Worm (Caenorhabditis elegans): ENCODE data around the gene F59G1.8.

DNA sequence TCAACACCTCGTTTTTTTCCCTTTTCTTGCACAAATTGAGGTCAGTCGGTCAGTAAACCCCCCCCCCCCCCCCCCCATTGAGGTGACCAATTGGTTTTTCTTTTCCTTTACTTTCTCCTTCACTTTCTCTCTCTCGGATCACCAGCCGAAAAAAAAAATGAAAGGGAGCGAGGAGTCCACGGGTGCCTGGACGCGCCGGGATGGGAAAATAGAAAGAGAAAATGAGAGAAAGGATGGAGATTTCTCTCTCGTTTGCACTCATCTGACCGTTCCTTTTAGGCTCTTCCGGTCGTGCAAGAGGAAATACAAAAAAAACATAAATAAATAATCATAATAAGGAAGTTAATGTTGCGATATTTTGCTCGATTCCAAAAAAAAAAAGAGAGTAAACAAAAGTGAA lies 7.3 kb upstream of the F59G1.8 start:
- TF ChIP-seq hmbx-1 (tag; optimal IDR thresholded peaks at IDR 0.05), result no peak
- no peak for TF ChIP-seq B0310.2 (tag; optimal IDR thresholded peaks at IDR 0.05)
- no peak for TF ChIP-seq F13C5.2 (tag; optimal IDR thresholded peaks at IDR 0.05)
- TF ChIP-seq ama-1 (optimal IDR thresholded peaks at IDR 0.05), result no peak
- TF ChIP-seq tbx-11 (GFP tag; IDR thresholded peaks at IDR 0.05), result no peak
- TF ChIP-seq tbx-37 (GFP tag; conservative IDR thresholded peaks at IDR 0.05), result no peak
- TF ChIP-seq hmg-4 (GFP tag; optimal IDR thresholded peaks at IDR 0.05), result no peak
- no peak for TF ChIP-seq hnd-1 (tag; optimal IDR thresholded peaks at IDR 0.05)
- TF ChIP-seq ets-7 (tag; optimal IDR thresholded peaks at IDR 0.05), result no peak
- no peak for TF ChIP-seq scrt-1 (GFP tag; IDR thresholded peaks at IDR 0.05)
- TF ChIP-seq flt-1 (GFP tag; IDR thresholded peaks at IDR 0.05), result no peak
- no peak for TF ChIP-seq sea-1 (GFP tag; conservative IDR thresholded peaks at IDR 0.05)
- no peak for TF ChIP-seq aly-1 (tag; optimal IDR thresholded peaks at IDR 0.05)
